Fruit fly (Drosophila melanogaster): ENCODE results near the gene vvl.

DNA sequence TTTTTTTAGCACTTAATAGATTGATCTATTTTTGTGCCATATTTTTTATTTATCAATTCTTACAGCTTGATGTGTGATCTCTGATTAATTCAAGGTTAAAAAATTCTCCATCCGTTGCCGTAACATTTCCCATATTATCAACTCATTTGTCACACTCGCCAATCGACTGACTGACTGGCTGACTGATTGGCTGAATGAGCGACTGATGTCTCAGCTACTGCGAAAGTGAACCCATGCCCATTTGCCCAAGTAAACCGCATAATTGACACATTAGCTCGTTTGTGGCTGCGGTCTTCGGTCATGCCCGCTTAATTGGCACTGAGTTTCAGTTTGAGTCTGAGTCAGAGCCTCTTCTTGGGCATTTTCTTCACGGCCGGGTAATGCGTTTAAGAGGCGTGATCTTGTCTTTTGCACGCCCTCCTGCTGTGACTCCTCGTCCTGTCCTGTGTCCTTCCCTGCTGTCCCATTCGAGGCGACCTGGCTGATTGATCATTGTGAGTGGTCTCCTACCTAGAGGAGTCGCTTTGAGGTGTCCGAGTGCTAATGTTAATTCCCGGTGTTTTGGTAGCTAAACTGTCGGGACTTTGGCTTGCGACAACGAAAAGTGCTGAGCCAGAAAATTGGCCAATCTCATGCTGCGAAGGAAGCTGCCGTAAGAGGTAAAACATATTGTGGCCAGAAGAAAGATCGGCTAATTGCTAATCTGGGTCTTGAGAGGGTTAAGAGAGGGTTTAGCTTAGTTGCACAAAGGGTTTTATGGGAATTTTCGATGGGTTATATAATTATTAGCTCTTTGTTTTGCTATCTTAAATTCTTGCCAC is 31.0 kb downstream of the vvl start:
- TF ChIP-seq psq (GFP tag; optimal IDR thresholded peaks at IDR 0.05) (no peak), fru (GFP tag; optimal IDR thresholded peaks at IDR 0.05) (no peak), pan (optimal IDR thresholded peaks at IDR 0.05) (no peak), lola (GFP tag; optimal IDR thresholded peaks at IDR 0.05) (no peak), OdsH (GFP tag; optimal IDR thresholded peaks at IDR 0.05) (no peak), ey (GFP tag; optimal IDR thresholded peaks at IDR 0.05) (no peak), Abd-B (GFP tag; optimal IDR thresholded peaks at IDR 0.05) (no peak), Hnf4 (GFP tag; optimal IDR thresholded peaks at IDR 0.05) (no peak), foxo (GFP tag; optimal IDR thresholded peaks at IDR 0.05) (no peak), N (GFP tag; optimal IDR thresholded peaks at IDR 0.05) (no peak), usp (GFP tag; optimal IDR thresholded peaks at IDR 0.05) (no peak)

Data from whole organism, wandering third instar larva.